Worm (Caenorhabditis elegans) whole organism, L2 larva: ENCODE results near the gene mgl-3.

Experiments
- R02D3.7 ChIP-seq: fragments of 150-350 bp; optimal IDR thresholded peaks from 2 replicates; lab custom pipeline; 2014; ENCODE audit warnings: missing biosample characterization, missing genetic modification characterization
- aly-2 ChIP-seq: fragments of 150-350 bp; optimal IDR thresholded peaks from 2 replicates; lab custom pipeline; 2014; ENCODE audit warnings: missing biosample characterization, missing genetic modification characterization
- blmp-1 ChIP-seq: sonication (generic microtip); optimal IDR thresholded peaks from 2 replicates; lab custom pipeline; 2017; ENCODE audit warnings: missing genetic modification characterization, mild to moderate bottlenecking, missing compliant biosample characterization, antibody characterized with exemption, moderate library complexity; ENCODE audit not compliant: insufficient read depth
- ceh-82 ChIP-seq: fragments of 150-350 bp; optimal IDR thresholded peaks from 2 replicates; lab custom pipeline; 2014; ENCODE audit warnings: missing biosample characterization, missing genetic modification characterization
- egl-27 ChIP-seq: sonication (generic microtip); optimal IDR thresholded peaks from 3 replicates; lab custom pipeline; 2017; ENCODE audit warnings: missing biosample characterization, missing genetic modification reagents, missing genetic modification characterization
- fos-1 ChIP-seq: fragments of 150-350 bp; optimal IDR thresholded peaks from 2 replicates; lab custom pipeline; 2014; ENCODE audit warnings: missing biosample characterization, missing genetic modification characterization
- lin-13 ChIP-seq: fragments of 150-350 bp; optimal IDR thresholded peaks from 2 replicates; lab custom pipeline; 2014; ENCODE audit warnings: missing biosample characterization, missing genetic modification reagents, missing genetic modification characterization
- lin-39 ChIP-seq: fragments of 150-350 bp; optimal IDR thresholded peaks from 2 replicates; lab custom pipeline; 2014; ENCODE audit warnings: missing biosample characterization, missing genetic modification reagents, missing genetic modification characterization
- nhr-21 ChIP-seq: fragments of 150-350 bp; optimal IDR thresholded peaks from 2 replicates; lab custom pipeline; 2014; ENCODE audit warnings: missing biosample characterization, missing genetic modification characterization
- nhr-237 ChIP-seq: fragments of 150-350 bp; optimal IDR thresholded peaks from 2 replicates; lab custom pipeline; 2014; ENCODE audit warnings: missing biosample characterization, missing genetic modification characterization
- unc-39 ChIP-seq: fragments of 150-350 bp; optimal IDR thresholded peaks from 2 replicates; lab custom pipeline; 2014; ENCODE audit warnings: missing biosample characterization, missing genetic modification characterization
- unc-62 ChIP-seq: fragments of 150-350 bp; optimal IDR thresholded peaks from 2 replicates; lab custom pipeline; 2014; ENCODE audit warnings: missing biosample characterization, missing genetic modification reagents, missing genetic modification characterization

ce11 chrIV:5394687-5395086, 44.1 kb upstream of the mgl-3 start, which contains the start of the genes perm-3 and swsn-6:
- TF ChIP-seq aly-2 (tag; lab: Kevin White, UChicago) = no peak
- TF ChIP-seq fos-1 = peak; percentile 60
- no peak for TF ChIP-seq ceh-82 (tag; lab: Kevin White, UChicago)
- TF ChIP-seq unc-39 (tag; lab: Kevin White, UChicago) = no peak
- no peak for TF ChIP-seq nhr-237 (tag; lab: Kevin White, UChicago)
- TF ChIP-seq R02D3.7 (tag; lab: Kevin White, UChicago) = peak; percentile 25
- peak; percentile 70 for TF ChIP-seq egl-27 (tag; lab: Kevin White, UChicago)
- TF ChIP-seq unc-62 (GFP tag; lab: Kevin White, UChicago) = no peak
- peak; percentile 49 for TF ChIP-seq blmp-1 (tag; lab: Kevin White, UChicago)
- TF ChIP-seq nhr-21 = peak; percentile 51
- peak; percentile 77 for TF ChIP-seq lin-13
- TF ChIP-seq lin-39 (tag; lab: Kevin White, UChicago) = no peak
